Fruit fly (Drosophila melanogaster) Kc167 (cell line): ENCODE results near the gene GlyRS.

ENCODE experiments used
- Myc ChIP-seq: fragments of >200 bp; optimal IDR thresholded peaks from 2 replicates; lab custom pipeline; 2017; ENCODE audit warnings: missing external identifiers
- Sin3A ChIP-seq: fragments of >200 bp; optimal IDR thresholded peaks from 2 replicates; lab custom pipeline; 2018; ENCODE audit warnings: missing external identifiers
- insv ChIP-seq: fragments of >200 bp; optimal IDR thresholded peaks from 3 replicates; lab custom pipeline; 2018; ENCODE audit warnings: missing external identifiers
- psq ChIP-seq: fragments of >200 bp; optimal IDR thresholded peaks from 2 replicates; lab custom pipeline; 2017; ENCODE audit warnings: missing external identifiers
- ttk ChIP-seq: sonication (Bioruptor generic); optimal IDR thresholded peaks from 2 replicates; lab custom pipeline; 2017; ENCODE audit warnings: missing external identifiers

DNA sequence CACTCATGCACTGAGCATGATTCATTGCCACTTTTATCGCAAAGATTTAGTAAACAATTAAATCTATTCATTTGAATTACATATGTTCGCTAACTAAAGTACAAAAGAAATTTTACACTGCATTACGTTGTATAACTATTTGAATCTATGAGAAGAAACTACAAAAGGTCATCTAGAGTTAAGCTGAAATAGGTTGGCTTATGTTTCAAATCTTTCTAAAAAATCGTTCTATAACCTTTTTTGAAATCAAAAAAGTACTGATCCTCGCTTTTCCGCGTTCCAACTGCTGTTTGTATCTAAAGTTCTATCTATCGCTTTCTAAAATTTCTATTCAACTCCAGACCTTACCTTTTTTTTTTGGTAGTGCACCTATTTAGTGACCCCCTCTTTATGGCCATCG lies 30.8 kb downstream of the GlyRS start:
- TF ChIP-seq psq (lab: Kevin White, UChicago) (no peak), insv (no peak), Myc (lab: Kevin White, UChicago) (no peak), Sin3A (lab: Kevin White, UChicago) (no peak), ttk (no peak)
